Worm (Caenorhabditis elegans): ENCODE measurements around the gene F16G10.5.

The F16G10.5 gene

ce11 chrII:2335572-2335971, 31.5 kb upstream of the F16G10.5 start, which contains the start of gene F43C11.7:
Gene F43C11.7 (plus strand): TSS chrII:2335897.
- TF ChIP-seq syd-9 (tag; optimal IDR thresholded peaks at IDR 0.05): no peak
- TF ChIP-seq hlh-8 (tag; optimal IDR thresholded peaks at IDR 0.05): no peak
- no peak for TF ChIP-seq pqm-1 (tag; optimal IDR thresholded peaks at IDR 0.05)
- TF ChIP-seq pat-9 (tag; optimal IDR thresholded peaks at IDR 0.05): no peak
- no peak for TF ChIP-seq nhr-232 (tag; optimal IDR thresholded peaks at IDR 0.05)

- TF ChIP-seq pax-1 (tag; optimal IDR thresholded peaks at IDR 0.05) (no peak), hlh-6 (tag; optimal IDR thresholded peaks at IDR 0.05) (no peak), dve-1 (tag; optimal IDR thresholded peaks at IDR 0.05) (peak; percentile 60)
These were observed 30.9 kb upstream of the F16G10.5 start for ce11 chrII:2336177-2336576.

DNA sequence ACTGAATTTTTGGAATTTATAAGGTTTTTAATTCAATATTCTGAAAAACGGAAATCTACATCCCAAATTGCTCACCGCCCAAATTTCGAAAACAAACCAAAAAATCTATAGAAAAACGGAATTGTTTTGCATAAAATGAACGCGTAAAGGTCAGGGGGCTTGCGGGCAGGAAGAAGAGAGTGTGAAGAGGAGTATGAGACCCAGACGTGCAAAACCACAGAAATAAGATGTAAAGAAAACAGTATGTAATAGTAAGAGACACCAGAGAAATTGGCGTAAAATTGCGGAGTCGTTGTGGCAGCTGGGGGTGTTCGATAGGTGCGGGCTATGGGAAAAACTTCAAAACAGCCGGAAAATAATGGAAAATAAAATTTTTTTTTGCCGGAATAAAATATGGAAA, 26.1 kb upstream of the F16G10.5 start:
- TF ChIP-seq rnt-1 (tag; optimal IDR thresholded peaks at IDR 0.05) (peak; percentile 92), ceh-31 (tag; optimal IDR thresholded peaks at IDR 0.05) (no peak), nfya-1 (tag; optimal IDR thresholded peaks at IDR 0.05) (peak; percentile 28)

- TF ChIP-seq rnt-1 (tag; optimal IDR thresholded peaks at IDR 0.05): no peak
- TF ChIP-seq elt-2 (tag; optimal IDR thresholded peaks at IDR 0.05): no peak
- no peak for TF ChIP-seq elt-4 (tag; optimal IDR thresholded peaks at IDR 0.05)
- TF ChIP-seq ref-2 (tag; optimal IDR thresholded peaks at IDR 0.05): no peak
- TF ChIP-seq ceh-45 (GFP tag; IDR thresholded peaks at IDR 0.05): no peak
- TF ChIP-seq nhr-232 (tag; optimal IDR thresholded peaks at IDR 0.05): no peak
These were observed 25.6 kb upstream of the F16G10.5 start, which contains the start of gene enri-1 for ce11 chrII:2341515-2341914. Gene enri-1 (minus strand): TSS chrII:2341615.

ce11 chrII:2342004-2342479, 25.1 kb upstream of the F16G10.5 start, which contains the start of gene F43C11.6:
Gene F43C11.6 (plus strand): TSS chrII:2342429.
- peak; percentile 12 for TF ChIP-seq ceh-31 (tag; optimal IDR thresholded peaks at IDR 0.05)
- no peak for TF ChIP-seq ceh-30 (tag; optimal IDR thresholded peaks at IDR 0.05)
- peak; percentile 28 for TF ChIP-seq rnt-1 (tag; optimal IDR thresholded peaks at IDR 0.05)
- TF ChIP-seq ceh-48 (tag; optimal IDR thresholded peaks at IDR 0.05): peak; percentile 20

- TF ChIP-seq fax-1 (tag; optimal IDR thresholded peaks at IDR 0.05): no peak
- no peak for TF ChIP-seq ceh-34 (tag; optimal IDR thresholded peaks at IDR 0.05)
- no peak for TF ChIP-seq unc-3 (GFP tag; conservative IDR thresholded peaks at IDR 0.05)
- TF ChIP-seq unc-3 (tag; optimal IDR thresholded peaks at IDR 0.05): no peak
- TF ChIP-seq C08G9.2 (tag; optimal IDR thresholded peaks at IDR 0.05): no peak
- no peak for TF ChIP-seq ceh-45 (GFP tag; IDR thresholded peaks at IDR 0.05)
- no peak for TF ChIP-seq pha-4 (tag; optimal IDR thresholded peaks at IDR 0.05)
- TF ChIP-seq pqm-1 (tag; optimal IDR thresholded peaks at IDR 0.05): no peak
- TF ChIP-seq ttx-3 (tag; optimal IDR thresholded peaks at IDR 0.05): no peak
- TF ChIP-seq sdc-2 (tag; optimal IDR thresholded peaks at IDR 0.05): no peak
- TF ChIP-seq sox-4 (tag; optimal IDR thresholded peaks at IDR 0.05): no peak
- no peak for TF ChIP-seq K02D7.2 (tag; optimal IDR thresholded peaks at IDR 0.05)
- no peak for TF ChIP-seq ceh-14 (tag; optimal IDR thresholded peaks at IDR 0.05)
- no peak for TF ChIP-seq ceh-30 (tag; optimal IDR thresholded peaks at IDR 0.05)
- no peak for TF ChIP-seq ahr-1 (tag; optimal IDR thresholded peaks at IDR 0.05)
- no peak for TF ChIP-seq sox-2 (GFP tag; IDR thresholded peaks at IDR 0.05)
- TF ChIP-seq F13H6.1 (tag; optimal IDR thresholded peaks at IDR 0.05): no peak
- TF ChIP-seq pros-1 (tag; optimal IDR thresholded peaks at IDR 0.05): no peak
- no peak for TF ChIP-seq unc-55 (GFP tag; optimal IDR thresholded peaks at IDR 0.05)
- no peak for TF ChIP-seq fkh-10 (GFP tag; optimal IDR thresholded peaks at IDR 0.05)
These were observed 20.4 kb upstream of the F16G10.5 start, which contains the start of gene F43C11.4 for ce11 chrII:2346672-2347071. Gene F43C11.4 (plus strand): TSS chrII:2346972.
